Worm (Caenorhabditis elegans) whole organism, L4/young adult: ENCODE data around the gene col-148.

Experiments
- dao-5 ChIP-seq: sonication (generic microtip); optimal IDR thresholded peaks from 2 replicates; lab custom pipeline; 2016; ENCODE audit warnings: missing genotype, missing genetic modification characterization, moderate library complexity, missing compliant biosample characterization
- him-1 ChIP-seq: sonication (generic microtip); optimal IDR thresholded peaks from 2 replicates; lab custom pipeline; 2016; ENCODE audit warnings: missing genotype, missing genetic modification reagents, missing genetic modification characterization, missing compliant biosample characterization

ce11 chrV:10247673-10248239, 6.2 kb downstream of the col-148 start:
- TF ChIP-seq him-1 (tag; lab: Kevin White, UChicago) = no peak
- no peak for TF ChIP-seq dao-5 (tag; lab: Kevin White, UChicago)
